Worm (Caenorhabditis elegans) whole organism, midembryonic: ENCODE measurements around the gene elpc-2.

Experiments
- flt-1 ChIP-seq: fragments of 200-800 bp; sonication (Bioruptor generic); IDR thresholded peaks from 2 replicates; pipeline ENCODE4 v1.3.6; 2022; ENCODE audit warnings: missing genetic modification characterization, missing compliant biosample characterization
- klf-2 ChIP-seq: fragments of 200-800 bp; sonication (Bioruptor generic); conservative IDR thresholded peaks from 2 replicates; pipeline ENCODE4 v1.3.6; 2022; ENCODE audit warnings: missing genetic modification reagents, missing genetic modification characterization, missing compliant biosample characterization
- tab-1 ChIP-seq: fragments of 200-800 bp; sonication (Bioruptor generic); IDR thresholded peaks from 2 replicates; pipeline ENCODE4 v1.3.6; 2022; ENCODE audit warnings: missing genetic modification characterization, missing compliant biosample characterization
- ztf-29 ChIP-seq: fragments of 200-800 bp; sonication (Bioruptor generic); IDR thresholded peaks from 2 replicates; pipeline ENCODE4 v1.3.6; 2022; ENCODE audit warnings: missing genetic modification reagents, missing genetic modification characterization, missing compliant biosample characterization

ce11 chrIII:12662186-12662585 lies 11.3 kb upstream of the elpc-2 start, which contains the start of gene tpst-1:
- TF ChIP-seq tab-1 (no peak), ztf-29 (GFP tag; lab: Robert Waterston, UW) (no peak), klf-2 (GFP tag; lab: Robert Waterston, UW) (no peak), flt-1 (no peak)
